Worm (Caenorhabditis elegans) whole organism, young adult: ENCODE measurements around the gene F26G1.3.

ENCODE experiments used
- K12H6.12 ChIP-seq: fragments of 200-800 bp; sonication (Bioruptor generic); optimal IDR thresholded peaks from 2 replicates; lab custom pipeline; 2018; ENCODE audit warnings: mild to moderate bottlenecking, missing genetic modification characterization, missing compliant biosample characterization
- dpl-1 ChIP-seq: fragments of 150-350 bp; optimal IDR thresholded peaks from 2 replicates; lab custom pipeline; 2014; ENCODE audit warnings: missing biosample characterization, missing genetic modification reagents, missing genetic modification characterization
- egl-44 ChIP-seq: fragments of 200-800 bp; sonication (Bioruptor generic); IDR thresholded peaks from 2 replicates; pipeline ENCODE4 v1.3.6; 2022; ENCODE audit warnings: missing genetic modification reagents, missing genetic modification characterization, missing compliant biosample characterization
- ets-4 ChIP-seq: fragments of 200-800 bp; sonication (Bioruptor generic); optimal IDR thresholded peaks from 2 replicates; lab custom pipeline; 2018; ENCODE audit warnings: mild to moderate bottlenecking, missing genetic modification characterization, missing compliant biosample characterization
- him-1 ChIP-seq: sonication (generic microtip); optimal IDR thresholded peaks from 2 replicates; lab custom pipeline; 2016; ENCODE audit warnings: missing genotype, missing genetic modification reagents, missing genetic modification characterization, missing compliant biosample characterization
- hlh-12 ChIP-seq: sonication (generic microtip); optimal IDR thresholded peaks from 2 replicates; lab custom pipeline; 2016; ENCODE audit warnings: missing genetic modification characterization, missing compliant biosample characterization
- lin-54 ChIP-seq: fragments of 200-800 bp; sonication (Bioruptor generic); optimal IDR thresholded peaks from 2 replicates; lab custom pipeline; 2018; ENCODE audit warnings: mild to moderate bottlenecking, missing genetic modification characterization, missing compliant biosample characterization

- TF ChIP-seq hlh-12 (tag; lab: Kevin White, UChicago) (no peak), egl-44 (no peak), lin-54 (GFP tag; lab: Kevin White, UChicago) (no peak), him-1 (tag; lab: Kevin White, UChicago) (no peak), ets-4 (GFP tag; lab: Kevin White, UChicago) (no peak), dpl-1 (GFP tag; lab: Kevin White, UChicago) (no peak), K12H6.12 (tag; lab: Kevin White, UChicago) (no peak)
Observed at ce11 chrII:4800524-4800923, 42.0 kb downstream of the F26G1.3 start.
